Worm (Caenorhabditis elegans) whole organism, mixed stage, embryonic: ENCODE results near the gene srx-113.

Experiments
- ceh-83 ChIP-seq: fragments of 200-800 bp; sonication (Bioruptor generic); optimal IDR thresholded peaks from 2 replicates; lab custom pipeline; 2018; ENCODE audit warnings: mild to moderate bottlenecking, missing genetic modification characterization, missing compliant biosample characterization
- elt-1 ChIP-seq: sonication (generic microtip); optimal IDR thresholded peaks from 2 replicates; lab custom pipeline; 2017; ENCODE audit warnings: missing genetic modification characterization, mild to moderate bottlenecking, missing compliant biosample characterization, antibody characterized with exemption, moderate library complexity, borderline replicate concordance; ENCODE audit not compliant: insufficient read depth
- elt-3 ChIP-seq: fragments of 150-350 bp; optimal IDR thresholded peaks from 2 replicates; lab custom pipeline; 2014; ENCODE audit warnings: missing biosample characterization, missing genetic modification characterization
- hlh-1 ChIP-seq: fragments of 150-350 bp; optimal IDR thresholded peaks from 2 replicates; lab custom pipeline; 2014; ENCODE audit warnings: missing biosample characterization, missing genetic modification reagents, missing genetic modification characterization
- lsy-2 ChIP-seq: fragments of 150-350 bp; optimal IDR thresholded peaks from 2 replicates; lab custom pipeline; 2014; ENCODE audit warnings: missing biosample characterization, missing genetic modification characterization
- nhr-28 ChIP-seq: fragments of 150-350 bp; optimal IDR thresholded peaks from 2 replicates; lab custom pipeline; 2014; ENCODE audit warnings: missing biosample characterization, missing genetic modification characterization
- nhr-76 ChIP-seq: sonication (generic microtip); optimal IDR thresholded peaks from 2 replicates; lab custom pipeline; 2017; ENCODE audit warnings: missing biosample characterization, missing genetic modification characterization
- pha-4 ChIP-seq: fragments of 150-350 bp; optimal IDR thresholded peaks from 2 replicates; lab custom pipeline; 2018; ENCODE audit warnings: missing biosample characterization, missing genetic modification reagents, missing genetic modification characterization
- sem-2 ChIP-seq: fragments of 200-800 bp; sonication (Bioruptor generic); optimal IDR thresholded peaks from 2 replicates; lab custom pipeline; 2018; ENCODE audit warnings: mild to moderate bottlenecking, missing genetic modification characterization, missing compliant biosample characterization
- snpc-4 ChIP-seq: fragments of 150-350 bp; optimal IDR thresholded peaks from 2 replicates; lab custom pipeline; 2014; ENCODE audit warnings: missing biosample characterization, missing genetic modification characterization
- unc-62 ChIP-seq: fragments of 150-350 bp; optimal IDR thresholded peaks from 2 replicates; lab custom pipeline; 2014; ENCODE audit warnings: missing biosample characterization, missing genetic modification reagents, missing genetic modification characterization
- ztf-11 ChIP-seq: fragments of 150-350 bp; optimal IDR thresholded peaks from 2 replicates; lab custom pipeline; 2014; ENCODE audit warnings: missing biosample characterization, missing genetic modification characterization

DNA sequence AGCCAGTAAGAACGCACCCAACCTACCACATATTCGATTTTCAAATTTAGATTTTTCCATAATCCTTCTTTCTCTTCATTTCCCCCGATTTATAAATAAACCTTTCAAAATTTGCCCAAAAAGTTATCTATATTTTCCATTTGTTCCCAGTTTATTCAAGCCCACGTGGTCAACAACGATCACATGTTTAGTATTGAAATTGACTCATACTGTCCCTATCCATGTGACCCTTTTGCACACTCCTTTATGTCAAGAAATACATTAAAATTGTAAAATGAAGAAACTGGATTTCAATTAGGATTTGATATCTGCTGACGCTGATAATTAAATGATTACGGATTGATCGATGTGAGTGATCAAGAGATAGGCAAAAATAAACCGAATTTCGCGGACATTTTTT lies 3.3 kb upstream of the srx-113 start:
- TF ChIP-seq elt-3 (no peak), nhr-76 (tag; lab: Kevin White, UChicago) (no peak), sem-2 (GFP tag; lab: Kevin White, UChicago) (no peak), ztf-11 (tag; lab: Kevin White, UChicago) (no peak), pha-4 (tag; lab: Kevin White, UChicago) (no peak), elt-1 (tag; lab: Kevin White, UChicago) (no peak), nhr-28 (no peak), ceh-83 (GFP tag; lab: Kevin White, UChicago) (no peak), lsy-2 (tag; lab: Kevin White, UChicago) (no peak), unc-62 (GFP tag; lab: Kevin White, UChicago) (no peak), snpc-4 (tag; lab: Kevin White, UChicago) (no peak), hlh-1 (tag; lab: Kevin White, UChicago) (no peak)
